Fruit fly (Drosophila melanogaster): Measurements from ENCODE around the gene nerfin-2.

nerfin-2 gene

dm6 chr3R:10075323-10075788 is 4.4 kb downstream of the nerfin-2 start, which contains the start of gene Alp13:
Alp13 (minus strand) TSS chr3R:10075373.
- no peak for TF ChIP-seq CG4496 (GFP tag; IDR thresholded peaks at IDR 0.05)
- no peak for TF ChIP-seq CG13204 (GFP tag; optimal IDR thresholded peaks at IDR 0.05)
- TF ChIP-seq Pif1A (GFP tag; optimal IDR thresholded peaks at IDR 0.05) = no peak
- no peak for TF ChIP-seq CG32121 (GFP tag; IDR thresholded peaks at IDR 0.05)
- TF ChIP-seq CG12605 (GFP tag; IDR thresholded peaks at IDR 0.05) = no peak
- TF ChIP-seq Pif1B (GFP tag; optimal IDR thresholded peaks at IDR 0.05) = no peak
- no peak for TF ChIP-seq CG17806 (tag; optimal IDR thresholded peaks at IDR 0.05)

- TF ChIP-seq EcR (GFP tag; optimal IDR thresholded peaks at IDR 0.05) = no peak
- no peak for TF ChIP-seq CG34367 (tag; optimal IDR thresholded peaks at IDR 0.05)
- TF ChIP-seq CG4496 (GFP tag; IDR thresholded peaks at IDR 0.05) = no peak
- TF ChIP-seq D1 (tag; optimal IDR thresholded peaks at IDR 0.05) = peak; percentile 21
- no peak for TF ChIP-seq gl (tag; optimal IDR thresholded peaks at IDR 0.05)
- TF ChIP-seq CG13204 (GFP tag; optimal IDR thresholded peaks at IDR 0.05) = no peak
- TF ChIP-seq CG8301 (tag; optimal IDR thresholded peaks at IDR 0.05) = no peak
- TF ChIP-seq CG8159 (tag; optimal IDR thresholded peaks at IDR 0.05) = no peak
Observed at dm6 chr3R:10076665-10077064, 5.7 kb downstream of the nerfin-2 start.

dm6 chr3R:10078468-10079143 is 7.7 kb downstream of the nerfin-2 start:
- TF ChIP-seq D1 (tag; optimal IDR thresholded peaks at IDR 0.05) = no peak
- TF ChIP-seq CG8159 (tag; optimal IDR thresholded peaks at IDR 0.05) = no peak
- TF ChIP-seq CG13204 (GFP tag; optimal IDR thresholded peaks at IDR 0.05) = no peak
- no peak for TF ChIP-seq CG15710 (tag; optimal IDR thresholded peaks at IDR 0.05)
- no peak for TF ChIP-seq CG10348 (GFP tag; IDR thresholded peaks at IDR 0.05)
- TF ChIP-seq CG32121 (GFP tag; IDR thresholded peaks at IDR 0.05) = no peak
- no peak for TF ChIP-seq EcR (GFP tag; optimal IDR thresholded peaks at IDR 0.05)
- no peak for TF ChIP-seq Snoo (tag; optimal IDR thresholded peaks at IDR 0.05)
- no peak for TF ChIP-seq fd96Ca (GFP tag; IDR thresholded peaks at IDR 0.05)
- no peak for TF ChIP-seq CG12605 (GFP tag; IDR thresholded peaks at IDR 0.05)

dm6 chr3R:10079267-10079987 is 8.5 kb downstream of the nerfin-2 start:
- TF ChIP-seq Pif1A (GFP tag; optimal IDR thresholded peaks at IDR 0.05) (peak; percentile 66), rn (GFP tag; IDR thresholded peaks at IDR 0.05) (peak; percentile 54; the same call in 1 of the 2 replicates), CG17806 (tag; optimal IDR thresholded peaks at IDR 0.05) (peak; percentile 81), fd96Ca (GFP tag; IDR thresholded peaks at IDR 0.05) (no peak), CG12605 (GFP tag; IDR thresholded peaks at IDR 0.05) (peak; percentile 58), CG14655 (GFP tag; optimal IDR thresholded peaks at IDR 0.05) (peak; percentile 54), CG4496 (GFP tag; IDR thresholded peaks at IDR 0.05) (peak; percentile 87), CG10348 (GFP tag; IDR thresholded peaks at IDR 0.05) (peak; percentile 57), CG34367 (tag; optimal IDR thresholded peaks at IDR 0.05) (peak; percentile 78), CG8159 (tag; optimal IDR thresholded peaks at IDR 0.05) (peak; percentile 71), gl (tag; optimal IDR thresholded peaks at IDR 0.05) (peak; percentile 37), Ets98B (GFP tag; IDR thresholded peaks at IDR 0.05) (peak; percentile 85), CG15710 (tag; optimal IDR thresholded peaks at IDR 0.05) (peak; percentile 70), CG32121 (GFP tag; IDR thresholded peaks at IDR 0.05) (peak; percentile 88), CG9948 (tag; optimal IDR thresholded peaks at IDR 0.05) (peak; percentile 81), EcR (GFP tag; optimal IDR thresholded peaks at IDR 0.05) (peak; percentile 32), Snoo (tag; optimal IDR thresholded peaks at IDR 0.05) (peak; percentile 24), CG13204 (GFP tag; optimal IDR thresholded peaks at IDR 0.05) (no peak), Pif1B (GFP tag; optimal IDR thresholded peaks at IDR 0.05) (peak; percentile 29), D1 (tag; optimal IDR thresholded peaks at IDR 0.05) (no peak), CG8301 (tag; optimal IDR thresholded peaks at IDR 0.05) (peak; percentile 64)

- TF ChIP-seq CG34367 (tag; optimal IDR thresholded peaks at IDR 0.05) = no peak
- TF ChIP-seq EcR (GFP tag; optimal IDR thresholded peaks at IDR 0.05) = peak; percentile 87
- TF ChIP-seq Pif1A (GFP tag; optimal IDR thresholded peaks at IDR 0.05) = no peak
- no peak for TF ChIP-seq Pif1B (GFP tag; optimal IDR thresholded peaks at IDR 0.05)
- 0 out of 3 replicates have a peak, but pooled peaks have one; percentile 35 for TF ChIP-seq CG4496 (GFP tag; IDR thresholded peaks at IDR 0.05)
- 0 out of 2 replicates have a peak, but pooled peaks have one; percentile 28 for TF ChIP-seq CG32121 (GFP tag; IDR thresholded peaks at IDR 0.05)
Observed at dm6 chr3R:10080699-10081098, 9.8 kb downstream of the nerfin-2 start.

dm6 chr3R:10081469-10082111 is 10.7 kb downstream of the nerfin-2 start:
- no peak for TF ChIP-seq CG13204 (GFP tag; optimal IDR thresholded peaks at IDR 0.05)
- TF ChIP-seq Pif1A (GFP tag; optimal IDR thresholded peaks at IDR 0.05) = no peak
- TF ChIP-seq gl (tag; optimal IDR thresholded peaks at IDR 0.05) = no peak
- TF ChIP-seq CG17806 (tag; optimal IDR thresholded peaks at IDR 0.05) = peak; percentile 6
- TF ChIP-seq Pif1B (GFP tag; optimal IDR thresholded peaks at IDR 0.05) = no peak
- TF ChIP-seq CG8301 (tag; optimal IDR thresholded peaks at IDR 0.05) = no peak
- TF ChIP-seq Ets98B (GFP tag; IDR thresholded peaks at IDR 0.05) = no peak
- TF ChIP-seq fd96Ca (GFP tag; IDR thresholded peaks at IDR 0.05) = peak; percentile 9; the same call in 1 of the 3 replicates
- no peak for TF ChIP-seq rn (GFP tag; IDR thresholded peaks at IDR 0.05)
- TF ChIP-seq CG32121 (GFP tag; IDR thresholded peaks at IDR 0.05) = no peak
- TF ChIP-seq CG15710 (tag; optimal IDR thresholded peaks at IDR 0.05) = peak; percentile 7
- no peak for TF ChIP-seq CG9948 (tag; optimal IDR thresholded peaks at IDR 0.05)
- TF ChIP-seq D1 (tag; optimal IDR thresholded peaks at IDR 0.05) = no peak
- no peak for TF ChIP-seq Snoo (tag; optimal IDR thresholded peaks at IDR 0.05)
- peak; percentile 53; the same call in 1 of the 3 replicates for TF ChIP-seq CG4496 (GFP tag; IDR thresholded peaks at IDR 0.05)
- TF ChIP-seq CG12605 (GFP tag; IDR thresholded peaks at IDR 0.05) = no peak
- peak; percentile 28 for TF ChIP-seq EcR (GFP tag; optimal IDR thresholded peaks at IDR 0.05)

All from whole organism, pupa.